Fruit fly (Drosophila melanogaster): ENCODE results near the gene Osi11.

Osi11 gene

DNA sequence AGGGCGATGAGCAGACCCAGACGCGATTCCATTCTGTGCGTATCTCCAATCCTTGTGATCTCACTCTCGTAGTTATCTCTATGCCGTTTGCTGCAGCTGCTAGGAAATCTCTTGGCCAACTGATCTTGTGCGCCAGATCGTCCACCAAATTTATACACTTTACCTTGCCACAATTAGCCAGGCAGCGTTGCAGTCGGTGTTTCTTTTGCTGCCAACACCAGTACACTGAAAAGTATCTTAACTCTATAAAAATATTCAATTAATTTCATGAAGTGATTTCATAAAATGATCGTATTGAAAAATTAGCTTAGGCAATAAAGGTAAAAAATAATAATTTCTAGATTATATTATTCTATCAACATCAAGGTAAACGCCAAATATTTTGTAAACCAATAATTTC, at the start of gene Osi11:
Osi11 (minus strand) TSS at position 101 of the 400 bp plus-strand sequence.
- TF ChIP-seq CG8478 (optimal IDR thresholded peaks at IDR 0.05) (no peak), CTCF (optimal IDR thresholded peaks at IDR 0.05) (no peak)

DNA sequence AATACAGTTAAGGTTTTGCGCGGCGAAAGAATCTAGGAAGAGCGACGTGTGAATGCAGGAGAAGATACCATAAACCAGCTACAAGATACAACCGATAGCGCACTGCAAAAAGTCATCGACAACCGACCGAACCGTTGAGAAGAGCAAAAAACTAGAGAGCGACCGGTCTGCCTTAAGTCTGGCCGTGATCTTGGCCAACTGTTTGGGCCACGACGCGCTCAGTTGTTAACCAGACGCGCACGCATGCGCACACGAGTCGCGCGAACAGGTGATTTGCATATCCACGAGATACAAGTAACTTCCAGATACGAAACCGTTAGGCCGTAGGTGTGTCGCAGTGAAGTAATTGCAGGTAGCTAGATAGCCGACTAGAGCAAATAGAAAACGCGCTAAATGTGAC, 46.5 kb upstream of the Osi11 start:
- TF ChIP-seq CTCF (optimal IDR thresholded peaks at IDR 0.05) (no peak), CG8478 (optimal IDR thresholded peaks at IDR 0.05) (no peak)

DNA sequence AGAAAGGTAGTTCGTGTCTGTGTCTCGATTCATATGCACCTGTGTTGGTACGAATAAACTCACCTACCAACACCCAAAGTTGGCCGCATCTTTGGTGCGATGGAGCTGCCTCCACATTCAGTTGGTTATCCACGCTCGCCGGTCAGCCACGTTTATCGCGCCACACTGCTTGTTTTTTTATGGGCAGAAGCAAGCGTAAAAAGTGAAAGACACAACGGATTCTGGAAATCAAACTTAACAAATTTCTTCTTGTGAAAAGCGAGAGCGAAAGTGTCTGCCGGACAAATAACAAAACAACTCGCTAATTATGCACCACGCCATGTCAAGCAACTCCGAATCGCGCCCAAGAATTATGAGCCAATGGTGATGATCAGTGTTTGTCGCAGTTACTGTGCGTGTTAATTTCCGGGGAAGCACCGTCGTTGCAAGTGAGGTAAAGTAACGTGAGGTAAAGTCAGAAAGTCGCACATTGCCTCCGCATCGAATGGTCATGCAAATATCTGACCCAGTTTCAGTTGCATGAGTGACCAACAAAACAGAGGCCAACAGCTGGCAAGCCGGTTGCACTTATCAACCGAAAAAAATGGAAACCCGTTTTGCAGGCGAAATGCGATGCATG, 43.2 kb upstream of the Osi11 start, which contains the start of gene Osi17:
Osi17 (plus strand) TSS at position 132 of the 619 bp plus-strand sequence.
- TF ChIP-seq CTCF (optimal IDR thresholded peaks at IDR 0.05) (no peak), CG8478 (optimal IDR thresholded peaks at IDR 0.05) (no peak)

DNA sequence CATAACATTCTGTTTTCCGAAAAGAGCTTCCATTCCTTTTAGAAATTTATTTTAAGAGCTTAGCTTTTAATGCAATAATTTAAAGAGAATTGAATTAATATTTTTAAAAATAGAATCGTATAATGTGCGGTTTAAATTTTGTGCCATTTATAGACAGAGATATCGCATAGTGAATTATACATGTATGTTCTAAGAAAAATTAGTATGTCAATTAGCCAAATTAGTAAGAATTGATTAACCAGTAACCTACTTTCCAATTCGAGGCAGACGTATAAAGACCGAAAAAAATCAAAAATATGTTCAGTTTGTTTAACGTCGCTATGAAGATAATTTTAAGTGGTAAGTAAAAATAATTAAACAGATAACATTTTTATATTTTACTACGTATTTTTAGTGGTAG, 41.1 kb upstream of the Osi11 start, which contains the start of gene CG31560:
CG31560 (plus strand) TSS at position 301 of the 400 bp plus-strand sequence.
- TF ChIP-seq CTCF (optimal IDR thresholded peaks at IDR 0.05) = no peak
- TF ChIP-seq CG8478 (optimal IDR thresholded peaks at IDR 0.05) = no peak

- TF ChIP-seq CG8478 (optimal IDR thresholded peaks at IDR 0.05) (no peak), CTCF (optimal IDR thresholded peaks at IDR 0.05) (no peak)
These were observed 38.0 kb upstream of the Osi11 start, which contains the start of gene CG46026 for dm6 chr3R:6306584-6306983. Gene CG46026 (plus strand): TSS chr3R:6306884.

- TF ChIP-seq CTCF (optimal IDR thresholded peaks at IDR 0.05) (no peak), CG8478 (optimal IDR thresholded peaks at IDR 0.05) (no peak)
These were observed 36.4 kb upstream of the Osi11 start, which contains the start of gene Osi16 for dm6 chr3R:6304947-6305346. Gene Osi16 (plus strand): TSS chr3R:6305247.

- TF ChIP-seq CTCF (optimal IDR thresholded peaks at IDR 0.05) (no peak), CG8478 (optimal IDR thresholded peaks at IDR 0.05) (no peak)
These were observed 35.2 kb upstream of the Osi11 start, which contains the start of gene CG46396 for dm6 chr3R:6303738-6304137. Gene CG46396 (plus strand): TSS chr3R:6304038.

DNA sequence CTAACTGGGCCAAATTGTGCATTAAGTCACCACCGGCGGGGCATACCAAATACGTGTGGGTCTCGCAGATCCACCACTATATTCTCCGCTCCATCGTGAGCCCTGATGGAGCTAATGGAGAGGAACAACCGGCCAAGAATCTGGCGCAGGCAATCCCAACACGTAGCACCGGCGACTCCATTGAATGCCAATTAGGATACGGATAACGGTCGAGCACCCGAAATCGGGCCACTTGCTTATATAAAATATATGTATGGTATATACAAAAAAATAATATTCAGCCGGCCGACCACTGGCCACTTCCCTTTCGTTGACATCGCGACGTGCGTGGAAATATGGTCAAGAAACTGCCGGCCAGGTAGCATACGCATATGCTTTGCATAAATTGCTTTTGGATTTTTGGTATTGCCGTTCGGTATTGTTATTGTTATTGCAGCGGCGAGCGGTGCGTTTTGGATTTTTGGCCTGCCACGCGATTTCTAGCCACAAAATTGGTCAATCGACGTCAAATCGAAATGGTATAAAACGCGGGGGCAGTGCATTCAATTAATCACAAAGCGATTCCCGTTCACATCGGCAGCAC, 32.8 kb upstream of the Osi11 start, which contains the start of gene Osi15:
Osi15 (plus strand) TSS at position 548 of the 583 bp plus-strand sequence.
- TF ChIP-seq CTCF (optimal IDR thresholded peaks at IDR 0.05) = no peak
- no peak for TF ChIP-seq CG8478 (optimal IDR thresholded peaks at IDR 0.05)

- TF ChIP-seq CTCF (optimal IDR thresholded peaks at IDR 0.05) (no peak), CG8478 (optimal IDR thresholded peaks at IDR 0.05) (no peak)
These were observed 30.3 kb upstream of the Osi11 start, which contains the start of gene Osi14 for dm6 chr3R:6298828-6299227. Gene Osi14 (plus strand): TSS chr3R:6299128.

DNA sequence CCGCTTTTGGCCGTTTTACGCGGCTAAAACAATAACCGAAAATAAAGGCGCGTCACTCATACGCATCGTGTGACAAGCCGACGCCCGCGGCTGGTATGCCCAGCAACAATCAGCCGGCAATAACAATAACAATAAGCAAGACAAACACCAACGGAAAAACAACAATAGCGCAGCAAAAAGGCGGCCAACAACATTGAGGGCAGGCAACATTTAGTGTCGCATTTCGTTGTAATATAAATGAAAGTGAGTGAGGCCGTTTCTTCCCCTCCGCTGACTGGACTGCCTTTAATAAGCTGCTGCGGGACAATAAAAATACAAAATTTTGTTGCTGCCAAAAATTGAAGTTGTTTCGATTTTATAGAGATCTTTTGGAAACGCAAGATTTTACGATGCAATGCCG, 28.6 kb upstream of the Osi11 start:
- TF ChIP-seq CG8478 (optimal IDR thresholded peaks at IDR 0.05) (no peak), CTCF (optimal IDR thresholded peaks at IDR 0.05) (no peak)

dm6 chr3R:6294046-6294445, 25.5 kb upstream of the Osi11 start:
- TF ChIP-seq CTCF (optimal IDR thresholded peaks at IDR 0.05) (no peak), CG8478 (optimal IDR thresholded peaks at IDR 0.05) (no peak)

dm6 chr3R:6291437-6291836, 22.9 kb upstream of the Osi11 start, which contains the start of gene Osi13:
Gene Osi13 (plus strand): TSS chr3R:6291737.
- TF ChIP-seq CTCF (optimal IDR thresholded peaks at IDR 0.05) (no peak), CG8478 (optimal IDR thresholded peaks at IDR 0.05) (no peak)

dm6 chr3R:6290289-6290688, 21.7 kb upstream of the Osi11 start:
- no peak for TF ChIP-seq CTCF (optimal IDR thresholded peaks at IDR 0.05)
- no peak for TF ChIP-seq CG8478 (optimal IDR thresholded peaks at IDR 0.05)

dm6 chr3R:6287433-6287832, 18.9 kb upstream of the Osi11 start, which contains the start of gene CG15594:
Gene CG15594 (plus strand): TSS chr3R:6287733.
- no peak for TF ChIP-seq CTCF (optimal IDR thresholded peaks at IDR 0.05)
- TF ChIP-seq CG8478 (optimal IDR thresholded peaks at IDR 0.05) = no peak

- TF ChIP-seq CTCF (optimal IDR thresholded peaks at IDR 0.05) = no peak
- TF ChIP-seq CG8478 (optimal IDR thresholded peaks at IDR 0.05) = no peak
These were observed 16.5 kb upstream of the Osi11 start, which contains the start of gene CG15597 for dm6 chr3R:6285100-6285499. Gene CG15597 (minus strand): TSS chr3R:6285200.

- TF ChIP-seq CG8478 (optimal IDR thresholded peaks at IDR 0.05) = no peak
- TF ChIP-seq CTCF (optimal IDR thresholded peaks at IDR 0.05) = no peak
These were observed 9.7 kb upstream of the Osi11 start, which contains the start of gene Osi12 for dm6 chr3R:6278231-6278630. Gene Osi12 (plus strand): TSS chr3R:6278531.

Measured in S2 (cell line).